Fruit fly (Drosophila melanogaster): Measurements from ENCODE around the gene CG11696.

The CG11696 gene

dm6 chrX:11550078-11550477 lies 23.5 kb upstream of the CG11696 start (continued):
- no peak for TF ChIP-seq CG13123 (GFP tag; optimal IDR thresholded peaks at IDR 0.05)
- TF ChIP-seq dmrt11E (tag; optimal IDR thresholded peaks at IDR 0.05) = no peak
- no peak for TF ChIP-seq CG6765 (GFP tag; optimal IDR thresholded peaks at IDR 0.05)
- no peak for TF ChIP-seq CG14667 (GFP tag; IDR thresholded peaks at IDR 0.05)
- TF ChIP-seq ato (GFP tag; IDR thresholded peaks at IDR 0.05; ENCODE audit: partially characterized antibody) = no peak
- no peak for TF ChIP-seq zfh2 (GFP tag; optimal IDR thresholded peaks at IDR 0.05)
- no peak for TF ChIP-seq Dll (GFP tag; IDR thresholded peaks at IDR 0.05; ENCODE audit: partially characterized antibody)

- TF ChIP-seq phol (tag; optimal IDR thresholded peaks at IDR 0.05) (peak; percentile 6), lilli (GFP tag; optimal IDR thresholded peaks at IDR 0.05) (peak; percentile 11), vvl (GFP tag; IDR thresholded peaks at IDR 0.05) (0 out of 2 replicates have a peak, but pooled peaks have one; percentile 33), CG3726 (GFP tag; IDR thresholded peaks at IDR 0.05) (no peak), Mes4 (GFP tag; optimal IDR thresholded peaks at IDR 0.05) (no peak), CG14667 (GFP tag; IDR thresholded peaks at IDR 0.05) (no peak), CG5180 (GFP tag; optimal IDR thresholded peaks at IDR 0.05) (no peak), gem (tag; optimal IDR thresholded peaks at IDR 0.05) (peak; percentile 19), Lhr (GFP tag; optimal IDR thresholded peaks at IDR 0.05) (no peak), oc (tag; optimal IDR thresholded peaks at IDR 0.05) (no peak), zen2 (GFP tag; IDR thresholded peaks at IDR 0.05; ENCODE audit: partially characterized antibody) (no peak), exex (tag; optimal IDR thresholded peaks at IDR 0.05) (no peak), lmd (GFP tag; IDR thresholded peaks at IDR 0.05) (no peak), CG11504 (tag; optimal IDR thresholded peaks at IDR 0.05) (peak; percentile 12), Meics (GFP tag; optimal IDR thresholded peaks at IDR 0.05) (no peak), Hr39 (optimal IDR thresholded peaks at IDR 0.05) (no peak), hth (optimal IDR thresholded peaks at IDR 0.05) (no peak), corto (GFP tag; optimal IDR thresholded peaks at IDR 0.05) (no peak), CG2889 (GFP tag; IDR thresholded peaks at IDR 0.05) (peak; percentile 51; the same call in 1 of the 3 replicates), C15 (GFP tag; IDR thresholded peaks at IDR 0.05) (no peak), ap (GFP tag; IDR thresholded peaks at IDR 0.05) (no peak), CG32767 (GFP tag; IDR thresholded peaks at IDR 0.05) (no peak), ro (GFP tag; IDR thresholded peaks at IDR 0.05) (no peak), CG14014 (GFP tag; IDR thresholded peaks at IDR 0.05) (peak; percentile 30; the same call in 1 of the 2 replicates), p53 (GFP tag; optimal IDR thresholded peaks at IDR 0.05) (no peak), sens (GFP tag) (peak; percentile 76), cato (GFP tag; optimal IDR thresholded peaks at IDR 0.05; ENCODE audit: borderline replicate concordance) (no peak), klu (GFP tag; IDR thresholded peaks at IDR 0.05) (no peak), Blimp-1 (GFP tag; optimal IDR thresholded peaks at IDR 0.05) (peak; percentile 17), Sox102F (GFP tag; optimal IDR thresholded peaks at IDR 0.05) (no peak), Dek (tag; optimal IDR thresholded peaks at IDR 0.05) (no peak), BEAF-32 (GFP tag; optimal IDR thresholded peaks at IDR 0.05) (no peak), CG16779 (GFP tag; IDR thresholded peaks at IDR 0.05) (no peak), bab2 (GFP tag; optimal IDR thresholded peaks at IDR 0.05) (no peak), CG2712 (tag; optimal IDR thresholded peaks at IDR 0.05) (no peak), Vsx1 (GFP tag; optimal IDR thresholded peaks at IDR 0.05) (no peak), CG6654 (GFP tag; optimal IDR thresholded peaks at IDR 0.05) (no peak), pan (optimal IDR thresholded peaks at IDR 0.05) (no peak), pan (GFP tag; optimal IDR thresholded peaks at IDR 0.05 in 1 of 2, IDR thresholded peaks at IDR 0.05 in 1 of 2) (peak in 1 of 2 experiments; percentile 41), CG2875 (GFP tag; optimal IDR thresholded peaks at IDR 0.05) (no peak), CG2678 (tag; optimal IDR thresholded peaks at IDR 0.05) (peak; percentile 21), Hr51 (GFP tag; optimal IDR thresholded peaks at IDR 0.05) (peak in 1 of 2 experiments; percentile 14), hkb (optimal IDR thresholded peaks at IDR 0.05) (no peak), hkb (GFP tag; IDR thresholded peaks at IDR 0.05) (peak; percentile 46)
Measured at dm6 chrX:11555070-11555469, 18.5 kb upstream of the CG11696 start.

Measured in whole organism, embryonic.